Fruit fly (Drosophila melanogaster): Measurements from ENCODE around the gene IP3K2.

dm6 chrX:13305323-13305722 is 1.9 kb downstream of the IP3K2 start:
- no peak for TF ChIP-seq disco-r (GFP tag; optimal IDR thresholded peaks at IDR 0.05)
- TF ChIP-seq CG4820 (GFP tag; optimal IDR thresholded peaks at IDR 0.05), result no peak
- no peak for TF ChIP-seq sim (GFP tag; IDR thresholded peaks at IDR 0.05)
- TF ChIP-seq sna (GFP tag; IDR thresholded peaks at IDR 0.05; ENCODE audit: partially characterized antibody), result no peak
- no peak for TF ChIP-seq fru (optimal IDR thresholded peaks at IDR 0.05)
- no peak for TF ChIP-seq otp (GFP tag; IDR thresholded peaks at IDR 0.05)
- no peak for TF ChIP-seq bsh (GFP tag; optimal IDR thresholded peaks at IDR 0.05)
- TF ChIP-seq D19A (tag; optimal IDR thresholded peaks at IDR 0.05), result no peak

Data from whole organism, embryonic.